Fruit fly (Drosophila melanogaster) whole organism: ENCODE data around the gene CG42305.

ENCODE experiments used
- CG8478 ChIP-seq: fragments of >200 bp; optimal IDR thresholded peaks from 2 replicates; lab custom pipeline; 2018; ENCODE audit warnings: inconsistent platforms
- pan ChIP-seq: fragments of >200 bp; optimal IDR thresholded peaks from 2 replicates; lab custom pipeline; 2017
- usp ChIP-seq: fragments of >200 bp; optimal IDR thresholded peaks from 2 replicates; lab custom pipeline; 2017; ENCODE audit warnings: missing biosample characterization, missing genetic modification characterization, mixed read lengths

- TF ChIP-seq pan (no peak), usp (GFP tag; lab: Kevin White, UChicago) (no peak), CG8478 (no peak)
Measured at dm6 chr2L:18844479-18844878, 32.0 kb downstream of the CG42305 start, which contains the start of gene CG33120.
